Fruit fly (Drosophila melanogaster) whole organism, pupa: Measurements from ENCODE around the gene CG5704.

Source experiments
- CG10348 ChIP-seq: fragments of 200-800 bp; sonication (Bioruptor generic); IDR thresholded peaks from 2 replicates; pipeline ENCODE4 v1.3.6; 2022; ENCODE audit warnings: missing biosample characterization, missing genetic modification characterization
- CG12605 ChIP-seq: fragments of 200-800 bp; sonication (Bioruptor generic); IDR thresholded peaks from 2 replicates; pipeline ENCODE4 v1.3.6; 2022; ENCODE audit warnings: missing biosample characterization, missing genetic modification characterization
- CG13204 ChIP-seq: fragments of 200-800 bp; sonication (Bioruptor generic); optimal IDR thresholded peaks from 2 replicates; lab custom pipeline; 2018; ENCODE audit warnings: missing biosample characterization, mild to moderate bottlenecking, missing genetic modification characterization, moderate library complexity
- CG14655 ChIP-seq: fragments of 200-800 bp; sonication (Bioruptor generic); optimal IDR thresholded peaks from 3 replicates; lab custom pipeline; 2017; ENCODE audit warnings: mild to moderate bottlenecking, missing biosample characterization, missing genetic modification reagents, missing genetic modification characterization
- CG15710 ChIP-seq: fragments of 200-800 bp; sonication (Bioruptor generic); optimal IDR thresholded peaks from 2 replicates; lab custom pipeline; 2018; ENCODE audit warnings: missing biosample characterization, mild to moderate bottlenecking, missing genetic modification characterization, moderate library complexity
- CG17806 ChIP-seq: fragments of 200-800 bp; sonication (Bioruptor generic); optimal IDR thresholded peaks from 2 replicates; lab custom pipeline; 2018; ENCODE audit warnings: missing biosample characterization, mild to moderate bottlenecking, missing genetic modification characterization, moderate library complexity
- CG32121 ChIP-seq: fragments of 200-800 bp; sonication (Bioruptor generic); IDR thresholded peaks from 2 replicates; pipeline ENCODE4 v1.3.6; 2022; ENCODE audit warnings: missing biosample characterization, missing genetic modification characterization
- CG34367 ChIP-seq: fragments of 200-800 bp; sonication (Bioruptor generic); optimal IDR thresholded peaks from 2 replicates; lab custom pipeline; 2018; ENCODE audit warnings: missing biosample characterization, mild to moderate bottlenecking, missing genetic modification characterization
- CG4496 ChIP-seq: fragments of 200-800 bp; sonication (Bioruptor generic); IDR thresholded peaks from 3 replicates; pipeline ENCODE4 v1.3.6; 2022; ENCODE audit warnings: missing biosample characterization, missing genetic modification characterization
- CG8159 ChIP-seq: fragments of 200-800 bp; sonication (Bioruptor generic); optimal IDR thresholded peaks from 3 replicates; lab custom pipeline; 2018; ENCODE audit warnings: missing biosample characterization, mild to moderate bottlenecking, missing genetic modification characterization, moderate library complexity
- CG8301 ChIP-seq: fragments of 200-800 bp; sonication (Bioruptor generic); optimal IDR thresholded peaks from 2 replicates; lab custom pipeline; 2018; ENCODE audit warnings: missing biosample characterization, mild to moderate bottlenecking, missing genetic modification characterization
- CG9948 ChIP-seq: fragments of 200-800 bp; sonication (Bioruptor generic); optimal IDR thresholded peaks from 2 replicates; lab custom pipeline; 2018; ENCODE audit warnings: missing biosample characterization, mild to moderate bottlenecking, missing genetic modification characterization, moderate library complexity
- D1 ChIP-seq: fragments of 200-800 bp; sonication (Bioruptor generic); optimal IDR thresholded peaks from 2 replicates; lab custom pipeline; 2018; ENCODE audit warnings: missing biosample characterization, mild to moderate bottlenecking, missing genetic modification characterization, moderate library complexity
- EcR ChIP-seq: fragments of 200-800 bp; sonication (Bioruptor generic); optimal IDR thresholded peaks from 3 replicates; lab custom pipeline; 2019; ENCODE audit warnings: missing biosample characterization, missing genetic modification characterization, mild to moderate bottlenecking, moderate library complexity, missing genetic modification reagents
- Ets98B ChIP-seq: fragments of 200-800 bp; sonication (Bioruptor generic); IDR thresholded peaks from 2 replicates; pipeline ENCODE4 v1.3.6; 2022; ENCODE audit warnings: missing biosample characterization, missing genetic modification characterization
- Pif1A ChIP-seq: fragments of 200-800 bp; sonication (Bioruptor generic); optimal IDR thresholded peaks from 3 replicates; lab custom pipeline; 2016; ENCODE audit warnings: missing biosample characterization, missing genetic modification characterization
- Pif1B ChIP-seq: fragments of 200-800 bp; sonication (Bioruptor generic); optimal IDR thresholded peaks from 3 replicates; lab custom pipeline; 2016; ENCODE audit warnings: missing biosample characterization, missing genetic modification characterization
- Snoo ChIP-seq: fragments of 200-800 bp; sonication (Bioruptor generic); optimal IDR thresholded peaks from 3 replicates; lab custom pipeline; 2017; ENCODE audit warnings: missing biosample characterization, mild to moderate bottlenecking, missing genetic modification characterization, inconsistent platforms
- fd96Ca ChIP-seq: fragments of 200-800 bp; sonication (Bioruptor generic); IDR thresholded peaks from 3 replicates; pipeline ENCODE4 v1.3.6; 2022; ENCODE audit warnings: missing biosample characterization, missing genetic modification characterization
- gl ChIP-seq: fragments of 200-800 bp; sonication (Bioruptor generic); optimal IDR thresholded peaks from 2 replicates; lab custom pipeline; 2018; ENCODE audit warnings: missing biosample characterization, mild to moderate bottlenecking, missing genetic modification characterization
- rn ChIP-seq: fragments of 200-800 bp; sonication (Bioruptor generic); IDR thresholded peaks from 2 replicates; pipeline ENCODE4 v1.3.6; 2022; ENCODE audit warnings: missing biosample characterization, missing genetic modification characterization

Gene CG5704

dm6 chr3L:2185630-2186029 lies 14.9 kb upstream of the CG5704 start, which contains the start of gene CG13810:
Gene CG13810, plus strand, starts transcription at chr3L:2185930.
- no peak for TF ChIP-seq CG12605 (GFP tag; lab: Robert Waterston, UW)
- no peak for TF ChIP-seq EcR (GFP tag; lab: Kevin White, UChicago)
- TF ChIP-seq rn (GFP tag; lab: Robert Waterston, UW): no peak
- TF ChIP-seq CG15710 (tag; lab: Kevin White, UChicago): no peak
- TF ChIP-seq CG32121 (GFP tag; lab: Robert Waterston, UW): no peak
- TF ChIP-seq CG13204 (GFP tag; lab: Kevin White, UChicago): no peak
- TF ChIP-seq Pif1A: no peak
- no peak for TF ChIP-seq Ets98B (GFP tag; lab: Robert Waterston, UW)

- TF ChIP-seq CG9948 (no peak), gl (no peak), CG32121 (GFP tag; lab: Robert Waterston, UW) (no peak), rn (GFP tag; lab: Robert Waterston, UW) (no peak), CG12605 (GFP tag; lab: Robert Waterston, UW) (no peak), CG34367 (tag; lab: Kevin White, UChicago) (no peak), CG13204 (GFP tag; lab: Kevin White, UChicago) (no peak), D1 (tag; lab: Kevin White, UChicago) (no peak), fd96Ca (no peak), CG10348 (GFP tag; lab: Robert Waterston, UW) (no peak), CG14655 (GFP tag; lab: Kevin White, UChicago) (no peak)
Observed at dm6 chr3L:2174232-2174631, 3.5 kb upstream of the CG5704 start, which contains the start of gene CG15820. Gene CG15820, minus strand, starts transcription at chr3L:2174332.

DNA sequence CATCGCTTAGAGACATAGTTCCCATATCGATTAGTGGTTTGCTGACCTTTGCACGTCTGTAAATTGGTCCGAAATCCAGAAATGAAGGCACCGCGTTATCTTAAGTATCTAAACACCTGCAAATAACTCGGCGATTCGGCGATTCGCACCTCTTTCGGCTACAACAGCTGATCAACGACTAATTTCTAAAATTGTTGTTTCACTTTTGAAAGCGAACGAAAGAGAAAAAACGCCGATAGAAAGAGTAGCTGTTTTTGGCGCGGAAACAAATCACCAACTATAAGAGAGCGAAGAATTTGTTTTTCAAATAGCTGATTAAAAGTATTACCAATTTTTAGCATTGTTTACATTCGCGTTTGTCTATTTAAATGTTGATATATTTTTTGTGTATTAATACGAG lies 1.8 kb downstream of the CG5704 start, which contains the start of gene CG15879:
TSS of gene CG15879 (minus strand) at position 155 of the 400 bp plus-strand sequence.
- TF ChIP-seq fd96Ca (no peak), EcR (GFP tag; lab: Kevin White, UChicago) (no peak), CG4496 (GFP tag; lab: Robert Waterston, UW) (no peak)

dm6 chr3L:2166776-2167175 lies 4.0 kb downstream of the CG5704 start:
- TF ChIP-seq Pif1B (GFP tag; lab: Kevin White, UChicago) (no peak), fd96Ca (no peak), Ets98B (GFP tag; lab: Robert Waterston, UW) (no peak), CG12605 (GFP tag; lab: Robert Waterston, UW) (no peak), CG34367 (tag; lab: Kevin White, UChicago) (no peak), rn (GFP tag; lab: Robert Waterston, UW) (no peak), CG14655 (GFP tag; lab: Kevin White, UChicago) (no peak), D1 (tag; lab: Kevin White, UChicago) (no peak), gl (no peak), CG32121 (GFP tag; lab: Robert Waterston, UW) (no peak), CG4496 (GFP tag; lab: Robert Waterston, UW) (no peak), EcR (GFP tag; lab: Kevin White, UChicago) (no peak), CG8301 (tag; lab: Kevin White, UChicago) (no peak)

DNA sequence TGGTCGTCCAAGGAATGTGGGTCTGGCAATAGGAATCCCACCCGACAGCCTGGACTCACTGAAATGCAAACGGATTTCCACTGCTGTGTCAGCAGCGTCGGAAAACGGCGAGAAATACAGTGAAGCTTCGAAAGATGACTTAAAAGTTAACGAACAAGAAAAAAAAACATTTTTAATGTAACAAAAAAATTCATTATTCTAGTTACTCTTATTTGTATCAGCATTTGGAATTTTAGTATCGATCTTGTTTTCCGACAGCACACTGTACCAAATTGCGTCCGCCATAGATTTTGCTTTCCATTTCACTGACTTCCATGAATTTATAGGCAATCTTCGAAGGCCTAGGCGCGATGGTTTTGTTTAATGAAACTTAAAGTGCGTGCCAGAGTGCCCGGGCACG lies 6.0 kb downstream of the CG5704 start:
- TF ChIP-seq CG12605 (GFP tag; lab: Robert Waterston, UW) (peak; percentile 54; the same call in 1 of the 2 replicates), CG8301 (tag; lab: Kevin White, UChicago) (peak; percentile 5), CG9948 (no peak), CG8159 (tag; lab: Kevin White, UChicago) (peak; percentile 9), CG15710 (tag; lab: Kevin White, UChicago) (no peak), CG13204 (GFP tag; lab: Kevin White, UChicago) (no peak), CG17806 (tag; lab: Kevin White, UChicago) (no peak), gl (no peak), CG14655 (GFP tag; lab: Kevin White, UChicago) (peak; percentile 35), Ets98B (GFP tag; lab: Robert Waterston, UW) (0 out of 2 replicates have a peak, but pooled peaks have one; percentile 38), CG4496 (GFP tag; lab: Robert Waterston, UW) (0 out of 3 replicates have a peak, but pooled peaks have one; percentile 52), fd96Ca (peak; percentile 47; the same call in 1 of the 3 replicates)

DNA sequence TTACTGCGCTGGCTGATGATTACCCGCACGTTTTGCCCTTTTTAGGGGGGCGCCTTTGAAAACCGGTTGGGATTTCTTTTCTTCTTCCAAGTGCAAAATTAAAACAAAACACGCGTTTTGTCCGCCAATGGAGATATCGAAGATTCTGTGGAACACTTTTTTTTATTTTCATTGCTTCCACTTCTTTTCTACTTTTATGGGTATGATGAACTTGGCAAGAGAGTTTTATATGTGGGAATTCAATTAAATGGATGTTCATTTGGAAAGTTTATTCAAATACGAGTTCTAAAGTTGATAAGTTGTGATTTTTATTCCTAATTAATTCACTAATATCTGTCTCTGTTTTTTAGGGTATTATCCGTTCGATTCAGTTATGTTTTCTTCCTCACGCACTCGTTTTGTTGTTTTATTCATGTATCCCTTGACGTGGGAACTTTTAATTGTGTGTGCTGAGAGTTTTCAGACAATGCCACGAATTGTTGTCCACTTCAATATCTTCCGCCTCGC lies 6.7 kb downstream of the CG5704 start:
- TF ChIP-seq CG8159 (tag; lab: Kevin White, UChicago): peak; percentile 97
- TF ChIP-seq CG12605 (GFP tag; lab: Robert Waterston, UW): peak; percentile 53
- TF ChIP-seq Ets98B (GFP tag; lab: Robert Waterston, UW): peak; percentile 44; the same call in 1 of the 2 replicates
- TF ChIP-seq D1 (tag; lab: Kevin White, UChicago): peak; percentile 91
- TF ChIP-seq gl: peak; percentile 86
- peak; percentile 75; the same call in 2 of the 3 replicates for TF ChIP-seq CG4496 (GFP tag; lab: Robert Waterston, UW)
- peak; percentile 78 for TF ChIP-seq CG34367 (tag; lab: Kevin White, UChicago)
- peak; percentile 74 for TF ChIP-seq EcR (GFP tag; lab: Kevin White, UChicago)
- TF ChIP-seq CG9948: peak; percentile 85
- TF ChIP-seq Pif1B (GFP tag; lab: Kevin White, UChicago): peak; percentile 77
- peak; percentile 90 for TF ChIP-seq CG15710 (tag; lab: Kevin White, UChicago)
- peak; percentile 86 for TF ChIP-seq Pif1A
- TF ChIP-seq CG14655 (GFP tag; lab: Kevin White, UChicago): peak; percentile 73
- TF ChIP-seq CG10348 (GFP tag; lab: Robert Waterston, UW): no peak
- TF ChIP-seq CG17806 (tag; lab: Kevin White, UChicago): peak; percentile 96
- peak; percentile 69 for TF ChIP-seq CG13204 (GFP tag; lab: Kevin White, UChicago)
- TF ChIP-seq CG32121 (GFP tag; lab: Robert Waterston, UW): peak; percentile 19; the same call in 1 of the 2 replicates
- peak; percentile 58 for TF ChIP-seq CG8301 (tag; lab: Kevin White, UChicago)
- TF ChIP-seq rn (GFP tag; lab: Robert Waterston, UW): peak; percentile 63; the same call in 1 of the 2 replicates
- no peak for TF ChIP-seq fd96Ca
- TF ChIP-seq Snoo: peak; percentile 95
